Worm (Caenorhabditis elegans): Measurements from ENCODE around the gene mam-5.
A peak's percentile ranks its signal among the peaks of the same experiment; 100 is the strongest.

Gene mam-5

ce11 chrV:9980731-9981483, 28.4 kb downstream of the mam-5 start, which contains the start of the genes ruvb-1 and tofu-1 (continued):
- TF ChIP-seq lin-40 (tag; optimal IDR thresholded peaks at IDR 0.05), result peak; percentile 90
- peak; percentile 14 for TF ChIP-seq K12H6.12 (tag; optimal IDR thresholded peaks at IDR 0.05)
- TF ChIP-seq nfyb-1 (GFP tag; IDR thresholded peaks at IDR 0.05), result peak; percentile 80; the same call in 1 of the 2 replicates
- peak; percentile 12 for TF ChIP-seq dpl-1 (GFP tag; optimal IDR thresholded peaks at IDR 0.05)
- peak; percentile 53; the same call in 1 of the 2 replicates for TF ChIP-seq madf-6 (GFP tag; IDR thresholded peaks at IDR 0.05)
- TF ChIP-seq F33H1.4 (GFP tag; IDR thresholded peaks at IDR 0.05), result peak; percentile 67
- peak; percentile 59 for TF ChIP-seq rcor-1 (GFP tag; IDR thresholded peaks at IDR 0.05)
- TF ChIP-seq dox-1 (GFP tag; IDR thresholded peaks at IDR 0.05), result peak; percentile 54; the same call in 1 of the 2 replicates
- TF ChIP-seq pbrm-1 (GFP tag; IDR thresholded peaks at IDR 0.05), result peak; percentile 74; the same call in 1 of the 2 replicates
- TF ChIP-seq lin-26 (GFP tag; IDR thresholded peaks at IDR 0.05), result peak; percentile 33; the same call in 1 of the 2 replicates
- peak; percentile 58 for TF ChIP-seq ZK185.1 (tag; optimal IDR thresholded peaks at IDR 0.05; ENCODE audit: poor library complexity, severe bottlenecking)
- peak; percentile 70 for TF ChIP-seq madf-10 (tag; optimal IDR thresholded peaks at IDR 0.05)
- peak; percentile 37 for TF ChIP-seq F23B12.7 (tag; optimal IDR thresholded peaks at IDR 0.05; ENCODE audit: insufficient read depth)

- peak; percentile 14; the same call in 1 of the 2 replicates for TF ChIP-seq madf-6 (GFP tag; IDR thresholded peaks at IDR 0.05)
- TF ChIP-seq Y67H2A.10 (GFP tag; conservative IDR thresholded peaks at IDR 0.05), result no peak
- peak; percentile 27; the same call in 1 of the 2 replicates for TF ChIP-seq hsf-1 (GFP tag; IDR thresholded peaks at IDR 0.05)
Measured at ce11 chrV:9982568-9982967, 30.1 kb downstream of the mam-5 start, which contains the start of gene C27H6.9. Gene C27H6.9 (plus strand): TSS chrV:9982868.

- peak; percentile 41; the same call in 1 of the 2 replicates for TF ChIP-seq hsf-1 (GFP tag; IDR thresholded peaks at IDR 0.05)
- no peak for TF ChIP-seq snpc-4 (GFP tag; optimal IDR thresholded peaks at IDR 0.05)
- no peak for TF ChIP-seq snpc-4 (tag; optimal IDR thresholded peaks at IDR 0.05)
- TF ChIP-seq lin-35 (GFP tag; optimal IDR thresholded peaks at IDR 0.05), result no peak
- no peak for TF ChIP-seq hrde-1 (tag; optimal IDR thresholded peaks at IDR 0.05; ENCODE audit: borderline replicate concordance)
- TF ChIP-seq lin-54 (GFP tag; optimal IDR thresholded peaks at IDR 0.05), result no peak
- TF ChIP-seq Y79H2A.3 (GFP tag; conservative IDR thresholded peaks at IDR 0.05), result 0 out of 2 replicates have a peak, but pooled peaks have one; percentile 25
- TF ChIP-seq tlf-1 (GFP tag; optimal IDR thresholded peaks at IDR 0.05), result no peak
- no peak for TF ChIP-seq snpc-1.3 (tag; optimal IDR thresholded peaks at IDR 0.05; ENCODE audit: insufficient read depth)
- no peak for TF ChIP-seq ets-4 (GFP tag; optimal IDR thresholded peaks at IDR 0.05)
- TF ChIP-seq sea-2 (GFP tag; IDR thresholded peaks at IDR 0.05), result no peak
- no peak for TF ChIP-seq sdz-38 (tag; optimal IDR thresholded peaks at IDR 0.05)
- TF ChIP-seq unc-130 (GFP tag; optimal IDR thresholded peaks at IDR 0.05), result no peak
- no peak for TF ChIP-seq chd-7 (tag; optimal IDR thresholded peaks at IDR 0.05)
- TF ChIP-seq Y56A3A.18 (GFP tag; IDR thresholded peaks at IDR 0.05), result peak; percentile 41; the same call in 1 of the 2 replicates
- TF ChIP-seq B0336.3 (GFP tag; IDR thresholded peaks at IDR 0.05), result 0 out of 2 replicates have a peak, but pooled peaks have one; percentile 19
- no peak for TF ChIP-seq zim-3 (tag; optimal IDR thresholded peaks at IDR 0.05)
- no peak for TF ChIP-seq aptf-3 (GFP tag; IDR thresholded peaks at IDR 0.05)
- TF ChIP-seq lag-1 (GFP tag; IDR thresholded peaks at IDR 0.05), result no peak
- TF ChIP-seq B0019.2 (GFP tag; conservative IDR thresholded peaks at IDR 0.05), result no peak
- no peak for TF ChIP-seq snpc-1.1 (tag; optimal IDR thresholded peaks at IDR 0.05; ENCODE audit: insufficient read depth)
- no peak for TF ChIP-seq ama-1 (optimal IDR thresholded peaks at IDR 0.05)
- TF ChIP-seq ama-1 (GFP tag; optimal IDR thresholded peaks at IDR 0.05), result no peak
- TF ChIP-seq xnd-1 (tag; optimal IDR thresholded peaks at IDR 0.05), result no peak
- no peak for TF ChIP-seq ztf-18 (tag; optimal IDR thresholded peaks at IDR 0.05)
- TF ChIP-seq lsl-1 (GFP tag; optimal IDR thresholded peaks at IDR 0.05), result no peak
- no peak for TF ChIP-seq efl-1 (GFP tag; optimal IDR thresholded peaks at IDR 0.05)
- no peak for TF ChIP-seq egl-44 (GFP tag; IDR thresholded peaks at IDR 0.05)
- TF ChIP-seq ceh-91 (GFP tag; IDR thresholded peaks at IDR 0.05), result no peak
- no peak for TF ChIP-seq ceh-79 (tag; optimal IDR thresholded peaks at IDR 0.05)
Measured at ce11 chrV:9983529-9983928, 31.0 kb downstream of the mam-5 start.
